Worm (Caenorhabditis elegans) whole organism, mixed stage, embryonic: ENCODE measurements around the gene vha-5.

ENCODE experiments used
- M03D4.4 ChIP-seq: sonication (generic microtip); optimal IDR thresholded peaks from 2 replicates; lab custom pipeline; 2017; ENCODE audit warnings: mild to moderate bottlenecking, missing genetic modification characterization, missing compliant biosample characterization
- bed-3 ChIP-seq: fragments of 200-800 bp; sonication (Bioruptor generic); optimal IDR thresholded peaks from 3 replicates; lab custom pipeline; 2018; ENCODE audit warnings: mild to moderate bottlenecking, missing genetic modification characterization, moderate library complexity, missing compliant biosample characterization
- blmp-1 ChIP-seq: fragments of 150-350 bp; optimal IDR thresholded peaks from 2 replicates; lab custom pipeline; 2014; ENCODE audit warnings: missing biosample characterization, missing genetic modification characterization
- ceh-39 ChIP-seq: fragments of 150-350 bp; optimal IDR thresholded peaks from 2 replicates; lab custom pipeline; 2014; ENCODE audit warnings: missing biosample characterization, missing genetic modification characterization
- ceh-43 ChIP-seq: fragments of 200-800 bp; sonication (Bioruptor generic); optimal IDR thresholded peaks from 2 replicates; lab custom pipeline; 2018; ENCODE audit warnings: mild to moderate bottlenecking, missing genetic modification characterization, moderate library complexity, missing compliant biosample characterization
- ceh-83 ChIP-seq: fragments of 200-800 bp; sonication (Bioruptor generic); optimal IDR thresholded peaks from 2 replicates; lab custom pipeline; 2018; ENCODE audit warnings: mild to moderate bottlenecking, missing genetic modification characterization, missing compliant biosample characterization
- ces-1 ChIP-seq: fragments of 150-350 bp; optimal IDR thresholded peaks from 2 replicates; lab custom pipeline; 2014; ENCODE audit warnings: missing biosample characterization, missing genetic modification reagents, missing genetic modification characterization
- cnd-1 ChIP-seq: fragments of 200-800 bp; sonication (Bioruptor generic); optimal IDR thresholded peaks from 2 replicates; lab custom pipeline; 2018; ENCODE audit warnings: mild to moderate bottlenecking, missing genetic modification characterization, missing compliant biosample characterization
- drap-1 ChIP-seq: fragments of 200-800 bp; sonication (Bioruptor generic); optimal IDR thresholded peaks from 3 replicates; lab custom pipeline; 2018; ENCODE audit warnings: mild to moderate bottlenecking, missing genetic modification characterization, missing compliant biosample characterization
- elt-1 ChIP-seq: sonication (generic microtip); optimal IDR thresholded peaks from 2 replicates; lab custom pipeline; 2017; ENCODE audit warnings: missing genetic modification characterization, mild to moderate bottlenecking, missing compliant biosample characterization, antibody characterized with exemption, moderate library complexity, borderline replicate concordance; ENCODE audit not compliant: insufficient read depth
- elt-3 ChIP-seq: fragments of 150-350 bp; optimal IDR thresholded peaks from 2 replicates; lab custom pipeline; 2014; ENCODE audit warnings: missing biosample characterization, missing genetic modification characterization
- ham-2 ChIP-seq: fragments of 200-800 bp; sonication (Bioruptor generic); optimal IDR thresholded peaks from 2 replicates; lab custom pipeline; 2018; ENCODE audit warnings: mild to moderate bottlenecking, missing genetic modification characterization, missing compliant biosample characterization
- hlh-1 ChIP-seq: fragments of 150-350 bp; optimal IDR thresholded peaks from 2 replicates; lab custom pipeline; 2014; ENCODE audit warnings: missing biosample characterization, missing genetic modification reagents, missing genetic modification characterization
- lin-13 ChIP-seq: fragments of 150-350 bp; optimal IDR thresholded peaks from 2 replicates; lab custom pipeline; 2014; ENCODE audit warnings: missing biosample characterization, missing genetic modification characterization
- lin-32 ChIP-seq: fragments of 200-800 bp; sonication (Bioruptor generic); optimal IDR thresholded peaks from 2 replicates; lab custom pipeline; 2018; ENCODE audit warnings: mild to moderate bottlenecking, missing genetic modification characterization, missing compliant biosample characterization
- lsy-2 ChIP-seq: fragments of 150-350 bp; optimal IDR thresholded peaks from 2 replicates; lab custom pipeline; 2014; ENCODE audit warnings: missing biosample characterization, missing genetic modification characterization
- mab-5 ChIP-seq: fragments of 150-350 bp; optimal IDR thresholded peaks from 2 replicates; lab custom pipeline; 2014; ENCODE audit warnings: missing biosample characterization, missing genetic modification characterization
- mep-1 ChIP-seq: fragments of 150-350 bp; optimal IDR thresholded peaks from 2 replicates; lab custom pipeline; 2017; ENCODE audit warnings: missing biosample characterization, missing genetic modification reagents, missing genetic modification characterization, inconsistent platforms
- nhr-2 ChIP-seq: fragments of 150-350 bp; optimal IDR thresholded peaks from 2 replicates; lab custom pipeline; 2014; ENCODE audit warnings: missing biosample characterization, missing genetic modification characterization
- nhr-28 ChIP-seq: fragments of 150-350 bp; optimal IDR thresholded peaks from 2 replicates; lab custom pipeline; 2014; ENCODE audit warnings: missing biosample characterization, missing genetic modification characterization
- nhr-76 ChIP-seq: sonication (generic microtip); optimal IDR thresholded peaks from 2 replicates; lab custom pipeline; 2017; ENCODE audit warnings: missing biosample characterization, missing genetic modification characterization
- pha-4 ChIP-seq: fragments of 150-350 bp; optimal IDR thresholded peaks from 2 replicates; lab custom pipeline; 2018; ENCODE audit warnings: missing biosample characterization, missing genetic modification reagents, missing genetic modification characterization
- sem-2 ChIP-seq: fragments of 200-800 bp; sonication (Bioruptor generic); optimal IDR thresholded peaks from 2 replicates; lab custom pipeline; 2018; ENCODE audit warnings: mild to moderate bottlenecking, missing genetic modification characterization, missing compliant biosample characterization
- snpc-4 ChIP-seq: fragments of 150-350 bp; optimal IDR thresholded peaks from 2 replicates; lab custom pipeline; 2014; ENCODE audit warnings: missing biosample characterization, missing genetic modification characterization
- sptf-1 ChIP-seq: sonication (generic microtip); optimal IDR thresholded peaks from 2 replicates; lab custom pipeline; 2017; ENCODE audit warnings: mild to moderate bottlenecking, missing genetic modification characterization, moderate library complexity, missing compliant biosample characterization
- tbx-8 ChIP-seq: fragments of 200-800 bp; sonication (Bioruptor generic); optimal IDR thresholded peaks from 2 replicates; lab custom pipeline; 2018; ENCODE audit warnings: mild to moderate bottlenecking, missing genetic modification characterization, moderate library complexity, missing compliant biosample characterization
- unc-120 ChIP-seq: sonication (generic microtip); optimal IDR thresholded peaks from 2 replicates; lab custom pipeline; 2017; ENCODE audit warnings: missing genetic modification characterization, missing compliant biosample characterization; ENCODE audit not compliant: poor library complexity, severe bottlenecking
- zip-8 ChIP-seq: fragments of 150-350 bp; optimal IDR thresholded peaks from 2 replicates; lab custom pipeline; 2014; ENCODE audit warnings: missing biosample characterization, missing genetic modification characterization
- ztf-11 ChIP-seq: fragments of 150-350 bp; optimal IDR thresholded peaks from 2 replicates; lab custom pipeline; 2014; ENCODE audit warnings: missing biosample characterization, missing genetic modification characterization

The vha-5 gene

ce11 chrIV:8262671-8263070, 41.1 kb upstream of the vha-5 start:
- TF ChIP-seq unc-120 (tag; lab: Kevin White, UChicago) (no peak), blmp-1 (tag; lab: Kevin White, UChicago) (no peak), nhr-28 (tag; lab: Kevin White, UChicago) (no peak), ceh-43 (GFP tag; lab: Kevin White, UChicago) (no peak), drap-1 (GFP tag; lab: Kevin White, UChicago) (no peak), cnd-1 (tag; lab: Kevin White, UChicago) (no peak), ceh-39 (no peak), elt-3 (tag; lab: Kevin White, UChicago) (no peak), ces-1 (GFP tag; lab: Kevin White, UChicago) (no peak), mab-5 (no peak)

- TF ChIP-seq nhr-2 (tag; lab: Kevin White, UChicago) (no peak), hlh-1 (tag; lab: Kevin White, UChicago) (no peak), mab-5 (no peak), lin-13 (tag; lab: Kevin White, UChicago) (no peak), snpc-4 (tag; lab: Kevin White, UChicago) (no peak), ztf-11 (tag; lab: Kevin White, UChicago) (no peak), ceh-43 (GFP tag; lab: Kevin White, UChicago) (no peak), lin-32 (no peak), drap-1 (GFP tag; lab: Kevin White, UChicago) (no peak), ceh-39 (no peak), cnd-1 (tag; lab: Kevin White, UChicago) (no peak), nhr-76 (tag; lab: Kevin White, UChicago) (no peak), ham-2 (GFP tag; lab: Kevin White, UChicago) (no peak), elt-3 (tag; lab: Kevin White, UChicago) (no peak), sem-2 (no peak), unc-120 (tag; lab: Kevin White, UChicago) (no peak)
Measured at ce11 chrIV:8266024-8266949, 37.5 kb upstream of the vha-5 start.

ce11 chrIV:8268024-8268423, 35.7 kb upstream of the vha-5 start, which contains the start of the genes K07H8.5 and K07H8.8:
K07H8.5 (plus strand) TSS chrIV:8268324.
K07H8.8 (minus strand) TSS chrIV:8268412.
- no peak for TF ChIP-seq ces-1 (GFP tag; lab: Kevin White, UChicago)
- no peak for TF ChIP-seq sem-2
- no peak for TF ChIP-seq ztf-11 (tag; lab: Kevin White, UChicago)
- no peak for TF ChIP-seq hlh-1 (tag; lab: Kevin White, UChicago)
- no peak for TF ChIP-seq M03D4.4 (tag; lab: Kevin White, UChicago)
- TF ChIP-seq elt-3 (tag; lab: Kevin White, UChicago), result no peak
- no peak for TF ChIP-seq mep-1 (tag; lab: Kevin White, UChicago)
- no peak for TF ChIP-seq tbx-8 (GFP tag; lab: Kevin White, UChicago)
- no peak for TF ChIP-seq pha-4 (tag; lab: Kevin White, UChicago)
- no peak for TF ChIP-seq sptf-1 (tag; lab: Kevin White, UChicago)
- TF ChIP-seq lin-13 (tag; lab: Kevin White, UChicago), result no peak
- no peak for TF ChIP-seq bed-3 (GFP tag; lab: Kevin White, UChicago)
- no peak for TF ChIP-seq unc-120 (tag; lab: Kevin White, UChicago)
- TF ChIP-seq nhr-28 (tag; lab: Kevin White, UChicago), result no peak
- TF ChIP-seq, all 35 proteins: peak for 0

- TF ChIP-seq nhr-76 (tag; lab: Kevin White, UChicago), result no peak
- no peak for TF ChIP-seq unc-120 (tag; lab: Kevin White, UChicago)
- no peak for TF ChIP-seq lsy-2 (tag; lab: Kevin White, UChicago)
- TF ChIP-seq drap-1 (GFP tag; lab: Kevin White, UChicago), result no peak
- TF ChIP-seq sem-2, result no peak
- TF ChIP-seq ces-1 (GFP tag; lab: Kevin White, UChicago), result no peak
- no peak for TF ChIP-seq nhr-2 (tag; lab: Kevin White, UChicago)
- TF ChIP-seq pha-4 (tag; lab: Kevin White, UChicago), result no peak
- TF ChIP-seq M03D4.4 (tag; lab: Kevin White, UChicago), result no peak
- TF ChIP-seq ceh-83 (GFP tag; lab: Kevin White, UChicago), result no peak
- no peak for TF ChIP-seq nhr-28 (tag; lab: Kevin White, UChicago)
- no peak for TF ChIP-seq zip-8 (tag; lab: Kevin White, UChicago)
- no peak for TF ChIP-seq elt-3 (tag; lab: Kevin White, UChicago)
- TF ChIP-seq elt-1 (tag; lab: Kevin White, UChicago), result no peak
Measured at ce11 chrIV:8273334-8273733, 30.4 kb upstream of the vha-5 start.
